Worm (Caenorhabditis elegans): ENCODE results near the gene F22D3.4.

DNA sequence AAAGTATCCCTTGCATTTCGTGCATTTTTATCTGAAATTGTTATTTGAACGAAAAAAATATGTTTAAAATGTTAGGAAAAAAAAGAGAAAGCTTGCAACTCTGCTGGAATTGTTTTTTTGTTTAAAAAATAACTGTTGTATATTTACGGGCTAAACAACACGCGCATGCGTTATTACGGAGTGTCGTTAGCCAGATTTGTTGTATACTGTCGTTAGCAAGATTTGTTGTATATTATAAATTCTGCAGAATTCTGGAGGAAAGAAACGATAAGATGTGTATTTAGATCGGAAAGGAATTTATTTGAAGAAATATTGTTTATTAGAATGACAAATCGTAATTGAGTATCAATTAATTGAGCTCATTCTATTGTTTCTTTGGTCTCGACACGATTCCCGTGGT is 40.2 kb upstream of the F22D3.4 start, which contains the start of gene eif-2Bgamma:
- TF ChIP-seq W03F9.2 (tag; optimal IDR thresholded peaks at IDR 0.05) (no peak), him-1 (tag; optimal IDR thresholded peaks at IDR 0.05) (no peak)

All from whole organism, L4/young adult.